Worm (Caenorhabditis elegans): Measurements from ENCODE around the gene F25B5.3.

ce11 chrIII:5948986-5949385 lies 303 bp downstream of the F25B5.3 start:
- TF ChIP-seq ZK546.5 (tag; optimal IDR thresholded peaks at IDR 0.05) (no peak), daf-8 (GFP tag; IDR thresholded peaks at IDR 0.05) (no peak), aha-1 (tag) (no peak), nhr-28 (tag; optimal IDR thresholded peaks at IDR 0.05) (no peak), unc-130 (GFP tag; optimal IDR thresholded peaks at IDR 0.05) (no peak), dpl-1 (GFP tag; optimal IDR thresholded peaks at IDR 0.05) (no peak), unc-62 (GFP tag; optimal IDR thresholded peaks at IDR 0.05 in 1 of 2) (no peak), unc-62 (tag; optimal IDR thresholded peaks at IDR 0.05) (no peak), set-16 (GFP tag; IDR thresholded peaks at IDR 0.05) (no peak), ceh-62 (tag; optimal IDR thresholded peaks at IDR 0.05) (no peak), nhr-76 (tag; optimal IDR thresholded peaks at IDR 0.05) (no peak), daf-12 (tag; optimal IDR thresholded peaks at IDR 0.05) (no peak)

Data from whole organism, L4 larva.